Fruit fly (Drosophila melanogaster): ENCODE results near the gene spz.

dm6 chr3R:27069201-27069600 lies 669 bp downstream of the spz start:
- TF ChIP-seq N (GFP tag; optimal IDR thresholded peaks at IDR 0.05) (no peak), usp (GFP tag; optimal IDR thresholded peaks at IDR 0.05) (no peak), h (GFP tag; optimal IDR thresholded peaks at IDR 0.05) (no peak)
